Worm (Caenorhabditis elegans) whole organism, mixed stage, embryonic: ENCODE data around the gene F32D8.13.

Experiments used
- M03D4.4 ChIP-seq: sonication (generic microtip); optimal IDR thresholded peaks from 2 replicates; lab custom pipeline; 2017; ENCODE audit warnings: mild to moderate bottlenecking, missing genetic modification characterization, missing compliant biosample characterization
- blmp-1 ChIP-seq: fragments of 150-350 bp; optimal IDR thresholded peaks from 2 replicates; lab custom pipeline; 2014; ENCODE audit warnings: missing biosample characterization, missing genetic modification characterization
- ceh-39 ChIP-seq: fragments of 150-350 bp; optimal IDR thresholded peaks from 2 replicates; lab custom pipeline; 2014; ENCODE audit warnings: missing biosample characterization, missing genetic modification characterization
- ceh-43 ChIP-seq: fragments of 200-800 bp; sonication (Bioruptor generic); optimal IDR thresholded peaks from 2 replicates; lab custom pipeline; 2018; ENCODE audit warnings: mild to moderate bottlenecking, missing genetic modification characterization, moderate library complexity, missing compliant biosample characterization
- ceh-83 ChIP-seq: fragments of 200-800 bp; sonication (Bioruptor generic); optimal IDR thresholded peaks from 2 replicates; lab custom pipeline; 2018; ENCODE audit warnings: mild to moderate bottlenecking, missing genetic modification characterization, missing compliant biosample characterization
- ces-1 ChIP-seq: fragments of 150-350 bp; optimal IDR thresholded peaks from 2 replicates; lab custom pipeline; 2014; ENCODE audit warnings: missing biosample characterization, missing genetic modification reagents, missing genetic modification characterization
- cnd-1 ChIP-seq: fragments of 200-800 bp; sonication (Bioruptor generic); optimal IDR thresholded peaks from 2 replicates; lab custom pipeline; 2018; ENCODE audit warnings: mild to moderate bottlenecking, missing genetic modification characterization, missing compliant biosample characterization
- drap-1 ChIP-seq: fragments of 200-800 bp; sonication (Bioruptor generic); optimal IDR thresholded peaks from 3 replicates; lab custom pipeline; 2018; ENCODE audit warnings: mild to moderate bottlenecking, missing genetic modification characterization, missing compliant biosample characterization
- elt-1 ChIP-seq: sonication (generic microtip); optimal IDR thresholded peaks from 2 replicates; lab custom pipeline; 2017; ENCODE audit warnings: missing genetic modification characterization, mild to moderate bottlenecking, missing compliant biosample characterization, antibody characterized with exemption, moderate library complexity, borderline replicate concordance; ENCODE audit not compliant: insufficient read depth
- elt-3 ChIP-seq: fragments of 150-350 bp; optimal IDR thresholded peaks from 2 replicates; lab custom pipeline; 2014; ENCODE audit warnings: missing biosample characterization, missing genetic modification characterization
- flh-1 ChIP-seq: fragments of 200-800 bp; sonication (Bioruptor generic); optimal IDR thresholded peaks from 2 replicates; lab custom pipeline; 2018; ENCODE audit warnings: mild to moderate bottlenecking, missing genetic modification characterization, moderate library complexity, missing compliant biosample characterization
- hlh-1 ChIP-seq: fragments of 150-350 bp; optimal IDR thresholded peaks from 2 replicates; lab custom pipeline; 2014; ENCODE audit warnings: missing biosample characterization, missing genetic modification reagents, missing genetic modification characterization
- lin-13 ChIP-seq: fragments of 150-350 bp; optimal IDR thresholded peaks from 2 replicates; lab custom pipeline; 2014; ENCODE audit warnings: missing biosample characterization, missing genetic modification characterization
- lin-32 ChIP-seq: fragments of 200-800 bp; sonication (Bioruptor generic); optimal IDR thresholded peaks from 2 replicates; lab custom pipeline; 2018; ENCODE audit warnings: mild to moderate bottlenecking, missing genetic modification characterization, missing compliant biosample characterization
- mab-5 ChIP-seq: fragments of 150-350 bp; optimal IDR thresholded peaks from 2 replicates; lab custom pipeline; 2014; ENCODE audit warnings: missing biosample characterization, missing genetic modification characterization
- mep-1 ChIP-seq: fragments of 150-350 bp; optimal IDR thresholded peaks from 2 replicates; lab custom pipeline; 2017; ENCODE audit warnings: missing biosample characterization, missing genetic modification reagents, missing genetic modification characterization, inconsistent platforms
- mls-2 ChIP-seq: sonication (generic microtip); optimal IDR thresholded peaks from 2 replicates; lab custom pipeline; 2016; ENCODE audit warnings: mild to moderate bottlenecking, missing genetic modification characterization, moderate library complexity, missing compliant biosample characterization
- nhr-12 ChIP-seq: fragments of 150-350 bp; optimal IDR thresholded peaks from 2 replicates; lab custom pipeline; 2014; ENCODE audit warnings: missing biosample characterization, missing genetic modification characterization
- nhr-2 ChIP-seq: fragments of 150-350 bp; optimal IDR thresholded peaks from 2 replicates; lab custom pipeline; 2014; ENCODE audit warnings: missing biosample characterization, missing genetic modification characterization
- nhr-237 ChIP-seq: fragments of 150-350 bp; optimal IDR thresholded peaks from 2 replicates; lab custom pipeline; 2014; ENCODE audit warnings: missing biosample characterization, missing genetic modification characterization
- nhr-28 ChIP-seq: fragments of 150-350 bp; optimal IDR thresholded peaks from 2 replicates; lab custom pipeline; 2014; ENCODE audit warnings: missing biosample characterization, missing genetic modification characterization
- nhr-76 ChIP-seq: sonication (generic microtip); optimal IDR thresholded peaks from 2 replicates; lab custom pipeline; 2017; ENCODE audit warnings: missing biosample characterization, missing genetic modification characterization
- pha-4 ChIP-seq: fragments of 150-350 bp; optimal IDR thresholded peaks from 2 replicates; lab custom pipeline; 2018; ENCODE audit warnings: missing biosample characterization, missing genetic modification reagents, missing genetic modification characterization
- sem-2 ChIP-seq: fragments of 200-800 bp; sonication (Bioruptor generic); optimal IDR thresholded peaks from 2 replicates; lab custom pipeline; 2018; ENCODE audit warnings: mild to moderate bottlenecking, missing genetic modification characterization, missing compliant biosample characterization
- snpc-4 ChIP-seq: fragments of 150-350 bp; optimal IDR thresholded peaks from 2 replicates; lab custom pipeline; 2014; ENCODE audit warnings: missing biosample characterization, missing genetic modification characterization
- sptf-1 ChIP-seq: sonication (generic microtip); optimal IDR thresholded peaks from 2 replicates; lab custom pipeline; 2017; ENCODE audit warnings: mild to moderate bottlenecking, missing genetic modification characterization, moderate library complexity, missing compliant biosample characterization
- tbx-8 ChIP-seq: fragments of 200-800 bp; sonication (Bioruptor generic); optimal IDR thresholded peaks from 2 replicates; lab custom pipeline; 2018; ENCODE audit warnings: mild to moderate bottlenecking, missing genetic modification characterization, moderate library complexity, missing compliant biosample characterization
- unc-120 ChIP-seq: sonication (generic microtip); optimal IDR thresholded peaks from 2 replicates; lab custom pipeline; 2017; ENCODE audit warnings: missing genetic modification characterization, missing compliant biosample characterization; ENCODE audit not compliant: poor library complexity, severe bottlenecking
- unc-39 ChIP-seq: fragments of 150-350 bp; optimal IDR thresholded peaks from 2 replicates; lab custom pipeline; 2014; ENCODE audit warnings: missing biosample characterization, missing genetic modification characterization
- unc-62 ChIP-seq: fragments of 150-350 bp; optimal IDR thresholded peaks from 2 replicates; lab custom pipeline; 2014; ENCODE audit warnings: missing biosample characterization, missing genetic modification reagents, missing genetic modification characterization
- zip-8 ChIP-seq: fragments of 150-350 bp; optimal IDR thresholded peaks from 2 replicates; lab custom pipeline; 2014; ENCODE audit warnings: missing biosample characterization, missing genetic modification characterization
- ztf-11 ChIP-seq: fragments of 150-350 bp; optimal IDR thresholded peaks from 2 replicates; lab custom pipeline; 2014; ENCODE audit warnings: missing biosample characterization, missing genetic modification characterization

The F32D8.13 gene

DNA sequence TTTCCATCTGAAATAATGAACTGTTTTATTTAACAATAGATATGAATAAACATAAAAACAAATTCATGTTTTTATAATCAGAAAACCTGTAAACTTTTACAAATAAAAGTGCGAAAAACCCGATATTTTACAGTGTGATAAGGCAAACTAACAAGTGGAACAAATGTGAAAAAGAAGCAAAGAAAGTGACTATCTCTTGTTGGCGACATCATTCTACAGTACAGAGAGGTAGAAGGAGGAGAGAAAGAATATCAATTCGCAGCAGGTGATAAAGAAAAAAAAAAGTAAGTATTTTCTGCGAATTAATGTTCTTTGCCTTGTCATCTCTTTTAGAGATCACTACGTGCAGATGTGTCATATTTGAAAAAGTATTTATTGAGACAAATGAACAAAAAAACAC lies 36.6 kb downstream of the F32D8.13 start:
- TF ChIP-seq mab-5 (tag; lab: Kevin White, UChicago) (no peak), tbx-8 (GFP tag; lab: Kevin White, UChicago) (no peak)

DNA sequence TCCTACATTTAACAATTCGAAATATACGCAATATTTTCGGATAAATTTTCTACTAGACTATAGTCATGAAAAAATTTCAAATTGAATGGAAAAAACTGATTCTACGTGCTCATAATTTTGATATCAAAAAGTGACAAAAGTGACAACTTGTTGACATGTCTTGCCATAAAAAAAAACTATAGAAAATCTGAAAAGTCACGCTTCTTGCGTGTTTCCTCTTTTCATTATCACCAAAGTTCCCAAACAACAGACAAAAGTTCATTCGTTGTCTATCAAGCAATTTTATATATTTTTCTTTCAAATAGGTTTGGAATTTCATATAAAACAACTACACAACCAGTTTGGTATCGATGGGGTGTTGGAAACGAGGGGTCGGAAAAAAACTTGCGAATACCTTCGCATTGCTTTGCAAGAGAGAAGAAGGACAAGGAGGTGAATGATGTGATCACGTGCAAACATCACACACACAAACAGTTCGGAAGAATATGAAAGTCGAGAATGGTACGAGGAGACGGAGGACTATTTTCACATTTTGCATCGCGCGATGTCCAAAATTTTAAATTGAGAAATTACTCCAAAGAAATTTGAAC lies 37.2 kb downstream of the F32D8.13 start:
- TF ChIP-seq nhr-237 (tag; lab: Kevin White, UChicago) (no peak), ces-1 (GFP tag; lab: Kevin White, UChicago) (no peak), drap-1 (GFP tag; lab: Kevin White, UChicago) (no peak), lin-13 (tag; lab: Kevin White, UChicago) (no peak), lin-32 (GFP tag; lab: Kevin White, UChicago) (no peak), mab-5 (tag; lab: Kevin White, UChicago) (no peak), snpc-4 (no peak), nhr-12 (tag; lab: Kevin White, UChicago) (no peak), ceh-39 (tag; lab: Kevin White, UChicago) (no peak), unc-39 (no peak), pha-4 (no peak), flh-1 (GFP tag; lab: Kevin White, UChicago) (no peak), hlh-1 (tag; lab: Kevin White, UChicago) (no peak), tbx-8 (GFP tag; lab: Kevin White, UChicago) (no peak), mep-1 (no peak), elt-3 (tag; lab: Kevin White, UChicago) (no peak), unc-62 (GFP tag; lab: Kevin White, UChicago) (no peak), M03D4.4 (tag; lab: Kevin White, UChicago) (no peak), elt-1 (no peak), nhr-2 (no peak)
- TF ChIP-seq, all 35 proteins: peak for 0

DNA sequence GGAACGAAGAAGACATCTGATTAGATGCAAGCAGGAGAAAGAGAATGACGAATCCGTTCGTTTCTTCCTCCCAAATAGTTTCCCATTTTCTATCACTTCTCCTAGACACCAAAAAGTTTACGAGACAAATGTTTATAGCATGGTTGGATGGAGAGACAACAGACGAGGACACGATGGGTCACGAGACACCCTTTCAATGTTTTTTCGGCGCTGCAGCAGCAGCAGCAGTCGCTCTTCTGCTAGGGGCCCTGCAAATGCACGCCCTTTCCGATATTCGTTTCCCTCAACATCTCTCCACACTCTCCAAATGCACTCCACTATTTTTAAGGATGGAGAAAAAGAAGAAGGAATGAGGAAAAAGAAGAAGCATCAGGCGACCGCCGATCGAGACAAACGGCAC lies 38.0 kb downstream of the F32D8.13 start:
- no peak for TF ChIP-seq ceh-83
- no peak for TF ChIP-seq nhr-28 (tag; lab: Kevin White, UChicago)
- peak; percentile 96 for TF ChIP-seq unc-120 (tag; lab: Kevin White, UChicago)
- TF ChIP-seq ztf-11 (tag; lab: Kevin White, UChicago) = no peak
- no peak for TF ChIP-seq nhr-2
- no peak for TF ChIP-seq mep-1
- no peak for TF ChIP-seq nhr-76
- no peak for TF ChIP-seq elt-1
- TF ChIP-seq sem-2 (GFP tag; lab: Kevin White, UChicago) = no peak
- TF ChIP-seq snpc-4 = no peak
- no peak for TF ChIP-seq blmp-1 (tag; lab: Kevin White, UChicago)
- TF ChIP-seq ces-1 (GFP tag; lab: Kevin White, UChicago) = peak; percentile 3
- peak; percentile 59 for TF ChIP-seq hlh-1 (tag; lab: Kevin White, UChicago)
- no peak for TF ChIP-seq elt-3 (tag; lab: Kevin White, UChicago)
- TF ChIP-seq nhr-237 (tag; lab: Kevin White, UChicago) = no peak
- TF ChIP-seq mls-2 = peak; percentile 48
- TF ChIP-seq unc-62 (GFP tag; lab: Kevin White, UChicago) = peak; percentile 27
- no peak for TF ChIP-seq pha-4
- TF ChIP-seq M03D4.4 (tag; lab: Kevin White, UChicago) = peak; percentile 44
- TF ChIP-seq drap-1 (GFP tag; lab: Kevin White, UChicago) = peak; percentile 24
- no peak for TF ChIP-seq cnd-1 (tag; lab: Kevin White, UChicago)
- TF ChIP-seq mab-5 (tag; lab: Kevin White, UChicago) = no peak
- no peak for TF ChIP-seq ceh-39 (tag; lab: Kevin White, UChicago)
- TF ChIP-seq ceh-43 = no peak
- TF ChIP-seq lin-13 (tag; lab: Kevin White, UChicago) = no peak
- TF ChIP-seq sptf-1 (tag; lab: Kevin White, UChicago) = peak; percentile 3
- TF ChIP-seq flh-1 (GFP tag; lab: Kevin White, UChicago) = no peak

DNA sequence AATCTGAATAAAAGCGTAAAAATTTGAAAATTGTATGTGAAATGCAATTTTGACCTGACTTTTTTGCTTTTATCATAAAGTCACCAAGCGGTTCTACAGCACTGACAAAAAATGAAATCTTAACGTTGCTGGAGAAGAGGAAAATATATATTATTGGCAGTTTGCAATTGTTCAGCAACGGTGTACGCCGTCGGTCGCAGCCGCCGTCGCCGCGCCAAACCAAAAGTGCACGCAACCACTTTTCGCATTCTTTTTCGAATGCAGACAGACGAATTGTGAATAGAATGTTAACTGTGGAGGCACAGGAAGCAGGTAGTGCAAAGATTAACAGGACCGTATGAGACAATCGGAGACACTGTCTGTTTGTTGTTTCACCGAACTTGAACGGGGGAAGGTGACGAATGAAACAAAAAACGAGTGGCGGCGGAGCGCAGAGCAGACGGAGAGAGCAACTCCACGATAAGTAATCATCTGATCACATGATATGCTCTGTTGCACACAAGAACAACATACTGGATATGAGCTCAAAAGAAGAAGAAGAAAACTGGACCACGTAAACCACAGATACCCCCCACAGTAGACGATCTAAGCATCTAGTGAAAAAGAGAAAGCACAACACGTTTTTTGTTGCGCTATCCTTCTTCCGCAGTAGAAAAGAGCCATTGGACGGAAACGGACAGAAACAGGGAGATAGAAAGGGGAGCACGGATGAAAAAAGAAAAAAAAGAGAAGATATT lies 39.3 kb downstream of the F32D8.13 start:
- peak; percentile 77 for TF ChIP-seq unc-120 (tag; lab: Kevin White, UChicago)
- TF ChIP-seq zip-8 (tag; lab: Kevin White, UChicago) = no peak
